Worm (Caenorhabditis elegans) whole organism, early embryonic: ENCODE results near the gene Y71H2AL.2.

Experiments used
- B0310.2 ChIP-seq: sonication (generic microtip); optimal IDR thresholded peaks from 2 replicates; lab custom pipeline; 2016; ENCODE audit warnings: mild to moderate bottlenecking, missing genetic modification characterization, missing compliant biosample characterization
- F13C5.2 ChIP-seq: sonication (generic microtip); optimal IDR thresholded peaks from 2 replicates; lab custom pipeline; 2017; ENCODE audit warnings: mild to moderate bottlenecking, missing genetic modification characterization, inconsistent platforms, missing compliant biosample characterization
- aly-1 ChIP-seq: sonication (generic microtip); optimal IDR thresholded peaks from 2 replicates; lab custom pipeline; 2016; ENCODE audit warnings: missing genetic modification characterization, missing compliant biosample characterization
- ama-1 ChIP-seq: fragments of 150-350 bp; optimal IDR thresholded peaks from 2 replicates; lab custom pipeline; 2014
- flt-1 ChIP-seq: fragments of 200-800 bp; sonication (Bioruptor generic); IDR thresholded peaks from 2 replicates; pipeline ENCODE4 v1.3.6; 2022; ENCODE audit warnings: missing genetic modification characterization, missing compliant biosample characterization
- pes-1 ChIP-seq: fragments of 200-800 bp; sonication (Bioruptor generic); IDR thresholded peaks from 2 replicates; pipeline ENCODE4 v1.3.6; 2022; ENCODE audit warnings: missing genetic modification reagents, missing genetic modification characterization, missing compliant biosample characterization
- tbx-37 ChIP-seq: fragments of 200-800 bp; sonication (Bioruptor generic); conservative IDR thresholded peaks from 2 replicates; pipeline ENCODE4 v1.3.6; 2022; ENCODE audit warnings: missing genetic modification reagents, missing genetic modification characterization, missing compliant biosample characterization

DNA sequence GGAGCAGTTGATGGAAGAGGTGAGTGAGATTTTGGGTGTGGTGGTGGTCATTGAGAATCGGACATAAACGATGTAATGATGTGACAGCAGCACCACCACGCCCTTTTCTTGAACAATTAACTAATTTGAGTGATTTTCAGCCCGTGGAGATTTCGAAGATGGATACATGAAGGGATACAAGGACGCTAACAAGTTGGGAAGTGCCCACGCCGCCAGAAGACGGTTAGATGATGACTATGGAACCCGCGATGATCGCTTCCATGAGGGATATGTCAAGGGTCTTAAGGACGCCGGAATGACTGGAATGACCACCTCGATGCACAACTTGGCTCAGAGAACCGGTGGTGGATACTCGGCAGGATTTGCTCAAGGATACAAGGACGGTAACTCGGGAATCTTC lies 8.1 kb upstream of the Y71H2AL.2 start:
- TF ChIP-seq B0310.2 (no peak), ama-1 (lab: Kevin White, UChicago) (no peak), pes-1 (GFP tag; lab: Robert Waterston, UW) (no peak), tbx-37 (GFP tag; lab: Robert Waterston, UW) (no peak), F13C5.2 (tag; lab: Kevin White, UChicago) (no peak), flt-1 (GFP tag; lab: Robert Waterston, UW) (no peak), aly-1 (no peak)
